Fruit fly (Drosophila melanogaster) whole organism, prepupa: ENCODE results near the gene mRpL45.

Experiments used
- Blimp-1 ChIP-seq: fragments of 200-800 bp; sonication (Bioruptor generic); optimal IDR thresholded peaks from 3 replicates; lab custom pipeline; 2017; ENCODE audit warnings: missing biosample characterization, missing genetic modification characterization, mild to moderate bottlenecking, moderate library complexity, missing genetic modification reagents
- CG10631 ChIP-seq: fragments of 200-800 bp; sonication (Bioruptor generic); optimal IDR thresholded peaks from 2 replicates; lab custom pipeline; 2016; ENCODE audit warnings: missing biosample characterization, missing genetic modification characterization
- CG10669 ChIP-seq: fragments of 200-800 bp; sonication (Bioruptor generic); optimal IDR thresholded peaks from 3 replicates; lab custom pipeline; 2018; ENCODE audit warnings: missing biosample characterization, mild to moderate bottlenecking, missing genetic modification characterization, moderate library complexity
- CG11294 ChIP-seq: fragments of 200-800 bp; sonication (Bioruptor generic); IDR thresholded peaks from 2 replicates; pipeline ENCODE4 v1.3.6; 2022; ENCODE audit warnings: missing biosample characterization, missing genetic modification characterization
- CG11762 ChIP-seq: fragments of 200-800 bp; sonication (Bioruptor generic); optimal IDR thresholded peaks from 3 replicates; lab custom pipeline; 2016; ENCODE audit warnings: missing biosample characterization, missing genetic modification characterization; ENCODE audit not compliant: insufficient read depth
- CG11902 ChIP-seq: fragments of 200-800 bp; sonication (Bioruptor generic); optimal IDR thresholded peaks from 3 replicates; lab custom pipeline; 2016; ENCODE audit warnings: missing biosample characterization, missing genetic modification characterization
- CG15336 ChIP-seq: fragments of 200-800 bp; sonication (Bioruptor generic); IDR thresholded peaks from 2 replicates; pipeline ENCODE4 v1.3.6; 2022; ENCODE audit warnings: missing biosample characterization, missing genetic modification characterization
- CG1621 ChIP-seq: fragments of 200-800 bp; sonication (Bioruptor generic); optimal IDR thresholded peaks from 3 replicates; lab custom pipeline; 2018; ENCODE audit warnings: missing biosample characterization, mild to moderate bottlenecking, missing genetic modification characterization
- CG16779 ChIP-seq: fragments of 200-800 bp; sonication (Bioruptor generic); optimal IDR thresholded peaks from 3 replicates; lab custom pipeline; 2017; ENCODE audit warnings: missing biosample characterization, mild to moderate bottlenecking, missing genetic modification characterization
- CG3032 ChIP-seq: fragments of 200-800 bp; optimal IDR thresholded peaks from 2 replicates; lab custom pipeline; 2019; ENCODE audit warnings: missing biosample characterization, mild to moderate bottlenecking, missing genetic modification characterization, moderate library complexity
- CG31627 ChIP-seq: fragments of 200-800 bp; sonication (Bioruptor generic); optimal IDR thresholded peaks from 3 replicates; lab custom pipeline; 2016; ENCODE audit warnings: missing biosample characterization, missing genetic modification characterization
- CG32006 ChIP-seq: fragments of 200-800 bp; sonication (Bioruptor generic); optimal IDR thresholded peaks from 3 replicates; lab custom pipeline; 2017; ENCODE audit warnings: missing biosample characterization, mild to moderate bottlenecking, missing genetic modification characterization
- CG34406 ChIP-seq: fragments of 200-800 bp; sonication (Bioruptor generic); optimal IDR thresholded peaks from 3 replicates; lab custom pipeline; 2016; ENCODE audit warnings: missing biosample characterization, missing genetic modification characterization
- CG3919 ChIP-seq: fragments of 200-800 bp; sonication (Bioruptor generic); optimal IDR thresholded peaks from 3 replicates; lab custom pipeline; 2016; ENCODE audit warnings: missing biosample characterization, missing genetic modification characterization
- CG4318 ChIP-seq: fragments of 200-800 bp; sonication (Bioruptor generic); optimal IDR thresholded peaks from 3 replicates; lab custom pipeline; 2017; ENCODE audit warnings: missing biosample characterization, mild to moderate bottlenecking, missing genetic modification characterization
- CG6163 ChIP-seq: fragments of 200-800 bp; sonication (Bioruptor generic); IDR thresholded peaks from 3 replicates; pipeline ENCODE4 v1.3.6; 2022; ENCODE audit warnings: missing biosample characterization, missing genetic modification characterization
- CG6276 ChIP-seq: fragments of 200-800 bp; sonication (Bioruptor generic); optimal IDR thresholded peaks from 2 replicates; lab custom pipeline; 2017; ENCODE audit warnings: missing biosample characterization, mild to moderate bottlenecking, missing genetic modification characterization
- CG6792 ChIP-seq: fragments of 200-800 bp; sonication (Bioruptor generic); optimal IDR thresholded peaks from 3 replicates; lab custom pipeline; 2016; ENCODE audit warnings: missing biosample characterization, missing genetic modification characterization
- CG6808 ChIP-seq: fragments of 200-800 bp; sonication (Bioruptor generic); optimal IDR thresholded peaks from 3 replicates; lab custom pipeline; 2017; ENCODE audit warnings: missing biosample characterization, missing genetic modification characterization, mild to moderate bottlenecking, moderate library complexity, missing genetic modification reagents
- CG6854 ChIP-seq: fragments of 200-800 bp; sonication (Bioruptor generic); optimal IDR thresholded peaks from 2 replicates; lab custom pipeline; 2017; ENCODE audit warnings: missing biosample characterization, mild to moderate bottlenecking, missing genetic modification characterization
- CG8119 ChIP-seq: fragments of 200-800 bp; sonication (Bioruptor generic); IDR thresholded peaks from 3 replicates; pipeline ENCODE4 v1.3.6; 2022; ENCODE audit warnings: missing biosample characterization, missing genetic modification characterization
- CG8319 ChIP-seq: fragments of 200-800 bp; sonication (Bioruptor generic); optimal IDR thresholded peaks from 3 replicates; lab custom pipeline; 2016; ENCODE audit warnings: missing biosample characterization, missing genetic modification characterization
- CG9139 ChIP-seq: fragments of 200-800 bp; sonication (Bioruptor generic); optimal IDR thresholded peaks from 3 replicates; lab custom pipeline; 2017; ENCODE audit warnings: missing biosample characterization, mild to moderate bottlenecking, missing genetic modification characterization
- Eip75B ChIP-seq: fragments of 200-800 bp; sonication (Bioruptor generic); optimal IDR thresholded peaks from 3 replicates; lab custom pipeline; 2016; ENCODE audit warnings: missing biosample characterization, missing genetic modification characterization
- Eip78C ChIP-seq: fragments of 200-800 bp; sonication (Bioruptor generic); peaks from one replicate; lab custom pipeline; 2016; ENCODE audit warnings: missing biosample characterization, missing genetic modification characterization
- Ets21C ChIP-seq: fragments of 200-800 bp; sonication (Bioruptor generic); optimal IDR thresholded peaks from 3 replicates; lab custom pipeline; 2016; ENCODE audit warnings: missing biosample characterization, missing genetic modification characterization
- Ets96B ChIP-seq: fragments of 200-800 bp; optimal IDR thresholded peaks from 2 replicates; lab custom pipeline; 2019; ENCODE audit warnings: missing biosample characterization, mild to moderate bottlenecking, missing genetic modification characterization, moderate library complexity
- Gug ChIP-seq: fragments of 200-800 bp; sonication (Bioruptor generic); IDR thresholded peaks from 2 replicates; pipeline ENCODE4 v1.3.6; 2022; ENCODE audit warnings: missing biosample characterization, missing genetic modification characterization
- Hr38 ChIP-seq: sonication (Bioruptor generic); optimal IDR thresholded peaks from 2 replicates; lab custom pipeline; 2016; ENCODE audit warnings: missing biosample characterization, missing genetic modification characterization
- Hr39 ChIP-seq: fragments of 200-800 bp; sonication (Bioruptor generic); optimal IDR thresholded peaks from 2 replicates; lab custom pipeline; 2016; ENCODE audit warnings: missing biosample characterization, missing genetic modification characterization
- Hr4 ChIP-seq: fragments of 200-800 bp; sonication (Bioruptor generic); optimal IDR thresholded peaks from 3 replicates; lab custom pipeline; 2016; ENCODE audit warnings: missing biosample characterization, missing genetic modification characterization
- OdsH ChIP-seq: fragments of 200-800 bp; sonication (Bioruptor generic); optimal IDR thresholded peaks from 3 replicates; lab custom pipeline; 2016; ENCODE audit warnings: missing biosample characterization, missing genetic modification characterization
- Sox102F ChIP-seq: fragments of 200-800 bp; sonication (Bioruptor generic); optimal IDR thresholded peaks from 2 replicates; lab custom pipeline; 2016; ENCODE audit warnings: missing biosample characterization, mild to moderate bottlenecking, missing genetic modification characterization
- Sox14 ChIP-seq: fragments of 200-800 bp; sonication (Bioruptor generic); optimal IDR thresholded peaks from 3 replicates; lab custom pipeline; 2016; ENCODE audit warnings: missing biosample characterization, missing genetic modification characterization
- Sox15 ChIP-seq: fragments of 200-800 bp; sonication (Bioruptor generic); optimal IDR thresholded peaks from 3 replicates; lab custom pipeline; 2016; ENCODE audit warnings: missing biosample characterization, missing genetic modification characterization
- achi ChIP-seq: fragments of 200-800 bp; sonication (Bioruptor generic); optimal IDR thresholded peaks from 3 replicates; lab custom pipeline; 2016; ENCODE audit warnings: missing biosample characterization, missing genetic modification characterization
- acj6 ChIP-seq: fragments of 200-800 bp; sonication (Bioruptor generic); optimal IDR thresholded peaks from 3 replicates; lab custom pipeline; 2016; ENCODE audit warnings: missing biosample characterization, missing genetic modification characterization
- cyc ChIP-seq: fragments of 200-800 bp; sonication (Bioruptor generic); optimal IDR thresholded peaks from 3 replicates; lab custom pipeline; 2016; ENCODE audit warnings: missing biosample characterization, missing genetic modification characterization
- dac ChIP-seq: fragments of 200-800 bp; sonication (Bioruptor generic); optimal IDR thresholded peaks from 2 replicates; lab custom pipeline; 2017; ENCODE audit warnings: missing biosample characterization, mild to moderate bottlenecking, missing genetic modification characterization
- eg ChIP-seq: fragments of 200-800 bp; sonication (Bioruptor generic); IDR thresholded peaks from 3 replicates; pipeline ENCODE4 v1.3.6; 2022; ENCODE audit warnings: missing biosample characterization, missing genetic modification characterization
- esn ChIP-seq: fragments of 200-800 bp; sonication (Bioruptor generic); optimal IDR thresholded peaks from 2 replicates; lab custom pipeline; 2016; ENCODE audit warnings: missing biosample characterization, mild to moderate bottlenecking, missing genetic modification characterization, moderate library complexity
- fd59A ChIP-seq: fragments of 200-800 bp; sonication (Bioruptor generic); optimal IDR thresholded peaks from 2 replicates; lab custom pipeline; 2017; ENCODE audit warnings: missing biosample characterization, mild to moderate bottlenecking, missing genetic modification characterization, missing genetic modification reagents
- fd85E ChIP-seq: fragments of 200-800 bp; sonication (Bioruptor generic); optimal IDR thresholded peaks from 3 replicates; lab custom pipeline; 2016; ENCODE audit warnings: missing biosample characterization, missing genetic modification characterization
- fkh ChIP-seq: fragments of 200-800 bp; sonication (Bioruptor generic); optimal IDR thresholded peaks from 3 replicates; lab custom pipeline; 2017; ENCODE audit warnings: missing biosample characterization, mild to moderate bottlenecking, missing genetic modification characterization, moderate library complexity
- lz ChIP-seq: fragments of 200-800 bp; sonication (Bioruptor generic); optimal IDR thresholded peaks from 3 replicates; lab custom pipeline; 2016; ENCODE audit warnings: missing biosample characterization, missing genetic modification characterization
- net ChIP-seq: fragments of 200-800 bp; sonication (Bioruptor generic); optimal IDR thresholded peaks from 3 replicates; lab custom pipeline; 2016; ENCODE audit warnings: missing biosample characterization, missing genetic modification characterization
- pdm3 ChIP-seq: fragments of 200-800 bp; sonication (Bioruptor generic); optimal IDR thresholded peaks from 3 replicates; lab custom pipeline; 2016; ENCODE audit warnings: missing biosample characterization, missing genetic modification characterization
- salr ChIP-seq, 2 experiments: fragments of 200-800 bp; sonication (Bioruptor generic); optimal IDR thresholded peaks; 3 replicates each; lab custom pipeline; 2016 to 2018; ENCODE audit warnings: missing biosample characterization in 2 of 2, missing genetic modification characterization in 2 of 2, mild to moderate bottlenecking in 1 of 2
- spab ChIP-seq: fragments of 200-800 bp; sonication (Bioruptor generic); optimal IDR thresholded peaks from 2 replicates; lab custom pipeline; 2017; ENCODE audit warnings: missing biosample characterization, mild to moderate bottlenecking, missing genetic modification characterization, missing genetic modification reagents
- ss ChIP-seq, 2 experiments: fragments of 200-800 bp; sonication (Bioruptor generic); optimal IDR thresholded peaks; 2 replicates in 1 of 2; 3 replicates in 1 of 2; lab custom pipeline; 2017 to 2018; ENCODE audit warnings: mild to moderate bottlenecking in 2 of 2, missing biosample characterization in 2 of 2, missing genetic modification characterization in 2 of 2, moderate library complexity in 1 of 2
- svp ChIP-seq: fragments of 200-800 bp; sonication (Bioruptor generic); peaks from one replicate; lab custom pipeline; 2016; ENCODE audit warnings: missing biosample characterization, missing genetic modification characterization
- topi ChIP-seq: fragments of 200-800 bp; sonication (Bioruptor generic); optimal IDR thresholded peaks from 3 replicates; lab custom pipeline; 2016; ENCODE audit warnings: missing biosample characterization, missing genetic modification characterization
- vri ChIP-seq: fragments of 200-800 bp; sonication (Bioruptor generic); optimal IDR thresholded peaks from 3 replicates; lab custom pipeline; 2016; ENCODE audit warnings: missing biosample characterization, mild to moderate bottlenecking, missing genetic modification characterization

Gene mRpL45

dm6 chr3R:22668622-22669021 is 50.3 kb downstream of the mRpL45 start:
- TF ChIP-seq ss (GFP tag; optimal IDR thresholded peaks at IDR 0.05; lab: Kevin White, UChicago) (no peak), Hr38 (GFP tag; lab: Kevin White, UChicago) (no peak), Sox15 (GFP tag; lab: Kevin White, UChicago) (peak; percentile 10), CG8119 (peak; percentile 76), CG3032 (no peak), net (GFP tag; lab: Kevin White, UChicago) (peak; percentile 48), Hr4 (peak; percentile 70), Ets21C (no peak), Hr39 (GFP tag; lab: Kevin White, UChicago) (peak; percentile 26), svp (GFP tag; lab: Kevin White, UChicago) (peak; percentile 69), Blimp-1 (GFP tag; lab: Kevin White, UChicago) (no peak), CG6808 (no peak), Eip75B (GFP tag; lab: Kevin White, UChicago) (no peak), CG11294 (peak; percentile 14; the same call in 1 of the 2 replicates), CG11762 (GFP tag; lab: Kevin White, UChicago) (no peak), vri (GFP tag; lab: Kevin White, UChicago) (no peak), CG31627 (peak; percentile 25), CG4318 (peak; percentile 48), acj6 (GFP tag; lab: Kevin White, UChicago) (peak; percentile 50), CG6276 (GFP tag; lab: Kevin White, UChicago) (peak; percentile 38), CG11902 (GFP tag; lab: Kevin White, UChicago) (no peak), CG15336 (peak; percentile 80), pdm3 (GFP tag; lab: Kevin White, UChicago) (peak; percentile 51), Gug (GFP tag; lab: Robert Waterston, UW) (0 out of 2 replicates have a peak, but pooled peaks have one; percentile 27), cyc (GFP tag; lab: Kevin White, UChicago) (no peak), eg (GFP tag; lab: Robert Waterston, UW) (peak; percentile 57), fd59A (GFP tag; lab: Kevin White, UChicago) (no peak), Eip78C (GFP tag; lab: Kevin White, UChicago) (peak; percentile 92), CG10631 (GFP tag; lab: Kevin White, UChicago) (peak; percentile 8), Sox14 (GFP tag; lab: Kevin White, UChicago) (peak; percentile 18), fkh (GFP tag; lab: Kevin White, UChicago) (no peak), Sox102F (GFP tag; lab: Kevin White, UChicago) (peak; percentile 0), achi (peak; percentile 53), CG16779 (no peak), CG32006 (peak; percentile 69), spab (GFP tag; lab: Kevin White, UChicago) (no peak), CG6792 (GFP tag; lab: Kevin White, UChicago) (no peak), esn (GFP tag; lab: Kevin White, UChicago) (peak; percentile 29), CG3919 (peak; percentile 54), CG6163 (peak; percentile 70), fd85E (GFP tag; lab: Kevin White, UChicago) (no peak), lz (GFP tag; lab: Kevin White, UChicago) (no peak), CG34406 (GFP tag; lab: Kevin White, UChicago) (peak; percentile 46), CG6854 (no peak), OdsH (peak; percentile 60), CG10669 (no peak), CG1621 (tag; lab: Kevin White, UChicago) (no peak), Ets96B (peak; percentile 16), CG9139 (GFP tag; lab: Kevin White, UChicago) (no peak), topi (GFP tag; lab: Kevin White, UChicago) (peak; percentile 19), dac (GFP tag; lab: Kevin White, UChicago) (no peak), salr (GFP tag; optimal IDR thresholded peaks at IDR 0.05; lab: Kevin White, UChicago) (peak in 1 of 2 experiments; percentile 37), CG8319 (GFP tag; lab: Kevin White, UChicago) (no peak)
